Worm (Caenorhabditis elegans): Measurements from ENCODE around the gene F07E5.8.

ce11 chrII:2116794-2117193 is 41.4 kb upstream of the F07E5.8 start, which contains the start of gene srh-195:
- TF ChIP-seq zag-1 (tag; optimal IDR thresholded peaks at IDR 0.05) (no peak), lin-39 (tag; optimal IDR thresholded peaks at IDR 0.05) (no peak), nhr-237 (tag; optimal IDR thresholded peaks at IDR 0.05) (no peak), F49E8.2 (tag; optimal IDR thresholded peaks at IDR 0.05; ENCODE audit: borderline replicate concordance) (no peak), egl-43 (GFP tag; IDR thresholded peaks at IDR 0.05) (no peak), fkh-10 (GFP tag; optimal IDR thresholded peaks at IDR 0.05) (no peak), ama-1 (optimal IDR thresholded peaks at IDR 0.05) (no peak), pha-4 (GFP tag; IDR thresholded peaks at IDR 0.05) (no peak), pha-4 (tag; optimal IDR thresholded peaks at IDR 0.05) (no peak), Y48G9A.11 (GFP tag; IDR thresholded peaks at IDR 0.05) (no peak), php-3 (GFP tag; IDR thresholded peaks at IDR 0.05) (no peak), F26F4.8 (GFP tag; conservative IDR thresholded peaks at IDR 0.05) (no peak)
